Worm (Caenorhabditis elegans): ENCODE data around the gene cpf-2.

- TF ChIP-seq hmg-4 (GFP tag; optimal IDR thresholded peaks at IDR 0.05): no peak
- TF ChIP-seq hmbx-1 (tag; optimal IDR thresholded peaks at IDR 0.05): no peak
- no peak for TF ChIP-seq F13C5.2 (tag; optimal IDR thresholded peaks at IDR 0.05)
- no peak for TF ChIP-seq aly-1 (tag; optimal IDR thresholded peaks at IDR 0.05)
- no peak for TF ChIP-seq hnd-1 (tag; optimal IDR thresholded peaks at IDR 0.05)
- TF ChIP-seq pes-1 (GFP tag; IDR thresholded peaks at IDR 0.05): no peak
- no peak for TF ChIP-seq ama-1 (optimal IDR thresholded peaks at IDR 0.05)
- no peak for TF ChIP-seq ceh-13 (GFP tag; optimal IDR thresholded peaks at IDR 0.05)
These were observed 45.9 kb downstream of the cpf-2 start, which contains the start of gene Y43F4A.1 for ce11 chrIII:13222772-13223171.

Measured in whole organism, early embryonic.